Worm (Caenorhabditis elegans) whole organism, L2 larva: Measurements from ENCODE around the gene ift-74.

Source experiments
- C34F6.9 ChIP-seq: fragments of 150-350 bp; optimal IDR thresholded peaks from 2 replicates; lab custom pipeline; 2014; ENCODE audit warnings: missing biosample characterization, missing genetic modification characterization
- F13H6.1 ChIP-seq: sonication (generic microtip); optimal IDR thresholded peaks from 2 replicates; lab custom pipeline; 2016; ENCODE audit warnings: missing genetic modification characterization, missing compliant biosample characterization
- Y55F3AM.14 ChIP-seq: fragments of 200-800 bp; sonication (Bioruptor generic); optimal IDR thresholded peaks from 2 replicates; lab custom pipeline; 2018; ENCODE audit warnings: mild to moderate bottlenecking, missing genetic modification characterization, missing compliant biosample characterization
- ZK546.5 ChIP-seq: sonication (generic microtip); optimal IDR thresholded peaks from 2 replicates; lab custom pipeline; 2017; ENCODE audit warnings: missing biosample characterization, missing genetic modification characterization
- alr-1 ChIP-seq: fragments of 150-350 bp; optimal IDR thresholded peaks from 2 replicates; lab custom pipeline; 2014; ENCODE audit warnings: missing biosample characterization, missing genetic modification characterization
- aly-2 ChIP-seq: fragments of 150-350 bp; optimal IDR thresholded peaks from 2 replicates; lab custom pipeline; 2014; ENCODE audit warnings: missing biosample characterization, missing genetic modification characterization
- ama-1 ChIP-seq: fragments of 150-350 bp; optimal IDR thresholded peaks from 2 replicates; lab custom pipeline; 2018; ENCODE audit warnings: inconsistent platforms
- blmp-1 ChIP-seq: sonication (generic microtip); optimal IDR thresholded peaks from 2 replicates; lab custom pipeline; 2017; ENCODE audit warnings: missing genetic modification characterization, mild to moderate bottlenecking, missing compliant biosample characterization, antibody characterized with exemption, moderate library complexity; ENCODE audit not compliant: insufficient read depth
- ceh-82 ChIP-seq: fragments of 150-350 bp; optimal IDR thresholded peaks from 2 replicates; lab custom pipeline; 2014; ENCODE audit warnings: missing biosample characterization, missing genetic modification characterization
- crh-2 ChIP-seq: sonication (generic microtip); optimal IDR thresholded peaks from 2 replicates; lab custom pipeline; 2017; ENCODE audit warnings: missing biosample characterization, missing genetic modification characterization
- dmd-4 ChIP-seq: sonication (generic microtip); optimal IDR thresholded peaks from 2 replicates; lab custom pipeline; 2017; ENCODE audit warnings: missing biosample characterization, missing genetic modification characterization
- egl-27 ChIP-seq: sonication (generic microtip); optimal IDR thresholded peaks from 3 replicates; lab custom pipeline; 2017; ENCODE audit warnings: missing biosample characterization, missing genetic modification reagents, missing genetic modification characterization
- elt-1 ChIP-seq: fragments of 150-350 bp; optimal IDR thresholded peaks from 2 replicates; lab custom pipeline; 2014; ENCODE audit warnings: missing biosample characterization, missing genetic modification characterization
- elt-3 ChIP-seq: sonication (generic microtip); optimal IDR thresholded peaks from 2 replicates; lab custom pipeline; 2017; ENCODE audit warnings: missing biosample characterization, missing genetic modification characterization
- fos-1 ChIP-seq: fragments of 150-350 bp; optimal IDR thresholded peaks from 2 replicates; lab custom pipeline; 2014; ENCODE audit warnings: missing biosample characterization, missing genetic modification characterization
- gmeb-1 ChIP-seq: fragments of 150-350 bp; optimal IDR thresholded peaks from 2 replicates; lab custom pipeline; 2014; ENCODE audit warnings: missing biosample characterization, missing genetic modification characterization
- lin-11 ChIP-seq: fragments of 150-350 bp; sonication (generic microtip); optimal IDR thresholded peaks from 2 replicates; lab custom pipeline; 2014; ENCODE audit warnings: missing biosample characterization, missing genetic modification characterization, inconsistent platforms, mixed read lengths
- lin-13 ChIP-seq: fragments of 150-350 bp; optimal IDR thresholded peaks from 2 replicates; lab custom pipeline; 2014; ENCODE audit warnings: missing biosample characterization, missing genetic modification reagents, missing genetic modification characterization
- lin-39 ChIP-seq: fragments of 150-350 bp; optimal IDR thresholded peaks from 2 replicates; lab custom pipeline; 2014; ENCODE audit warnings: missing biosample characterization, missing genetic modification reagents, missing genetic modification characterization
- lsy-2 ChIP-seq, 2 experiments: fragments of 150-350 bp in 1 of 2; sonication (generic microtip) in 1 of 2; optimal IDR thresholded peaks; 2 replicates each; lab custom pipeline; 2014 to 2017; ENCODE audit warnings: missing biosample characterization in 2 of 2, missing genetic modification characterization in 2 of 2
- mab-5 ChIP-seq: fragments of 150-350 bp; optimal IDR thresholded peaks from 2 replicates; lab custom pipeline; 2014; ENCODE audit warnings: missing biosample characterization, missing genetic modification characterization
- mbf-1 ChIP-seq: sonication (generic microtip); optimal IDR thresholded peaks from 2 replicates; lab custom pipeline; 2017; ENCODE audit warnings: missing biosample characterization, missing genetic modification characterization
- mdl-1 ChIP-seq, 2 experiments: fragments of 150-350 bp in 1 of 2; sonication (generic microtip) in 1 of 2; optimal IDR thresholded peaks; 2 replicates each; lab custom pipeline; 2017; ENCODE audit warnings: missing biosample characterization in 2 of 2, missing genetic modification characterization in 2 of 2
- nhr-10 ChIP-seq: sonication (generic microtip); optimal IDR thresholded peaks from 2 replicates; lab custom pipeline; 2017; ENCODE audit warnings: missing biosample characterization, missing genetic modification characterization
- nhr-11 ChIP-seq: fragments of 150-350 bp; optimal IDR thresholded peaks from 2 replicates; lab custom pipeline; 2014; ENCODE audit warnings: missing biosample characterization, missing genetic modification characterization
- nhr-12 ChIP-seq: fragments of 150-350 bp; optimal IDR thresholded peaks from 2 replicates; lab custom pipeline; 2014; ENCODE audit warnings: missing biosample characterization, missing genetic modification characterization
- nhr-129 ChIP-seq: fragments of 150-350 bp; optimal IDR thresholded peaks from 2 replicates; lab custom pipeline; 2014; ENCODE audit warnings: missing biosample characterization, missing genetic modification characterization
- nhr-21 ChIP-seq: fragments of 150-350 bp; optimal IDR thresholded peaks from 2 replicates; lab custom pipeline; 2014; ENCODE audit warnings: missing biosample characterization, missing genetic modification characterization
- nhr-237 ChIP-seq: fragments of 150-350 bp; optimal IDR thresholded peaks from 2 replicates; lab custom pipeline; 2014; ENCODE audit warnings: missing biosample characterization, missing genetic modification characterization
- nhr-25 ChIP-seq: fragments of 150-350 bp; sonication (generic microtip); optimal IDR thresholded peaks from 3 replicates; lab custom pipeline; 2014; ENCODE audit warnings: missing biosample characterization, missing genetic modification characterization
- nhr-77 ChIP-seq: fragments of 150-350 bp; optimal IDR thresholded peaks from 2 replicates; lab custom pipeline; 2014; ENCODE audit warnings: missing biosample characterization, missing genetic modification characterization
- peb-1 ChIP-seq: fragments of 150-350 bp; optimal IDR thresholded peaks from 2 replicates; lab custom pipeline; 2014; ENCODE audit warnings: missing biosample characterization, missing genetic modification characterization
- sem-4 ChIP-seq: fragments of 150-350 bp; optimal IDR thresholded peaks from 2 replicates; lab custom pipeline; 2014; ENCODE audit warnings: missing biosample characterization, missing genetic modification reagents, missing genetic modification characterization
- skn-1 ChIP-seq: sonication (generic microtip); optimal IDR thresholded peaks from 2 replicates; lab custom pipeline; 2017; ENCODE audit warnings: missing biosample characterization, missing genetic modification characterization
- sma-3 ChIP-seq: sonication (generic microtip); optimal IDR thresholded peaks from 2 replicates; lab custom pipeline; 2016; ENCODE audit warnings: missing genetic modification reagents, missing genetic modification characterization, missing compliant biosample characterization
- sma-9 ChIP-seq, 2 experiments: fragments of 150-350 bp in 1 of 2; sonication (generic microtip) in 1 of 2; optimal IDR thresholded peaks; 2 replicates each; lab custom pipeline; 2014 to 2016; ENCODE audit warnings: missing genetic modification characterization in 2 of 2, mild to moderate bottlenecking in 1 of 2, missing biosample characterization in 1 of 2, missing compliant biosample characterization in 1 of 2, missing genetic modification reagents in 1 of 2, moderate library complexity in 1 of 2
- snpc-4 ChIP-seq: fragments of 150-350 bp; optimal IDR thresholded peaks from 2 replicates; lab custom pipeline; 2014; ENCODE audit warnings: missing biosample characterization, missing genetic modification characterization
- unc-39 ChIP-seq: fragments of 150-350 bp; optimal IDR thresholded peaks from 2 replicates; lab custom pipeline; 2014; ENCODE audit warnings: missing biosample characterization, missing genetic modification characterization
- unc-55 ChIP-seq: fragments of 150-350 bp; sonication (generic microtip); optimal IDR thresholded peaks from 3 replicates; lab custom pipeline; 2014; ENCODE audit warnings: missing biosample characterization, missing genetic modification reagents, missing genetic modification characterization
- unc-62 ChIP-seq: fragments of 150-350 bp; optimal IDR thresholded peaks from 2 replicates; lab custom pipeline; 2014; ENCODE audit warnings: missing biosample characterization, missing genetic modification reagents, missing genetic modification characterization
- zag-1 ChIP-seq: fragments of 150-350 bp; optimal IDR thresholded peaks from 2 replicates; lab custom pipeline; 2014; ENCODE audit warnings: missing biosample characterization, missing genetic modification characterization
- ztf-1 ChIP-seq: fragments of 200-800 bp; sonication (Bioruptor generic); conservative IDR thresholded peaks from 2 replicates; pipeline ENCODE4 v1.3.6; 2022; ENCODE audit warnings: missing genetic modification characterization, missing compliant biosample characterization
- ztf-11 ChIP-seq: sonication (generic microtip); optimal IDR thresholded peaks from 2 replicates; lab custom pipeline; 2017; ENCODE audit warnings: missing biosample characterization, missing genetic modification characterization
- ztf-4 ChIP-seq: fragments of 150-350 bp; optimal IDR thresholded peaks from 2 replicates; lab custom pipeline; 2014; ENCODE audit warnings: missing biosample characterization, missing genetic modification characterization

ift-74 gene

DNA sequence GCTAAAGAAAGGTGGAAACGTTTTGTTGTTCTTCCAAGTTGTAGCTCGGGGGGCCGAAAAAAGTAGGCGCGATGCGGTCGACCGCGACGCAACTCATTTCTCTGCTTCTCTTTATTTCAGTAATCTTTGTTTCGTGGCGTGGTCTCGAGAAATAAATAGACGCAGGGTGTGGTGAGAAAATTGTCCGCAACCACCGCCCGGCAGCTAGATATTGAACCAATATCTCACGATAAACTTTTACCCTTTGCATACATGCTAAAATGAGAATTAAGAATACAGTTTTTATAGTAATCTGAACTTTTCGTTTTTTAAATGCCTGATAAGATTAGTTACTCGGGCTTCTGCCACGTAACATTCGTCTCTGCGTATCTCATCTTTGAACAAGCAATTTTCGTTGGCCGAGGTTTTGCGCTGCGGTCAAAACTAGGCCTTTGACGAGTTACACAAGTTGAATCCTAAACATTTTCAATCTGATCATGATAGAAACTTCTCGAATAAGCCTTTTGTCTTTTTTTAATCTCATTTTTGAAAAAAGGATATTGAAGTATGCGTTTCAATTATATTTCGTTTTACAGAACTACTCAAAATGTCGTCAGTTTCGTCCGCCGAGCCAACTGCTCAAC lies 4.0 kb downstream of the ift-74 start, which contains the start of gene gyf-1 (continued):
- TF ChIP-seq nhr-237 (tag; lab: Kevin White, UChicago) (no peak), unc-55 (GFP tag; lab: Kevin White, UChicago) (peak; percentile 43), crh-2 (tag; lab: Kevin White, UChicago) (peak; percentile 61), ama-1 (no peak), sma-9 (GFP tag; optimal IDR thresholded peaks at IDR 0.05; lab: Kevin White, UChicago) (no peak), sma-9 (tag; optimal IDR thresholded peaks at IDR 0.05; lab: Kevin White, UChicago) (no peak), C34F6.9 (peak; percentile 47), lin-13 (GFP tag; lab: Kevin White, UChicago) (no peak), ztf-4 (no peak), egl-27 (tag; lab: Kevin White, UChicago) (no peak), elt-3 (no peak), dmd-4 (tag; lab: Kevin White, UChicago) (no peak), aly-2 (tag; lab: Kevin White, UChicago) (no peak), ZK546.5 (tag; lab: Kevin White, UChicago) (no peak), mdl-1 (tag; optimal IDR thresholded peaks at IDR 0.05; lab: Kevin White, UChicago) (no peak), unc-62 (GFP tag; lab: Kevin White, UChicago) (no peak), nhr-11 (tag; lab: Kevin White, UChicago) (no peak), nhr-25 (no peak), ceh-82 (tag; lab: Kevin White, UChicago) (no peak), nhr-10 (tag; lab: Kevin White, UChicago) (no peak), nhr-77 (tag; lab: Kevin White, UChicago) (no peak), gmeb-1 (tag; lab: Kevin White, UChicago) (no peak)

- TF ChIP-seq sma-9 (GFP tag; optimal IDR thresholded peaks at IDR 0.05; lab: Kevin White, UChicago): no peak
- no peak for TF ChIP-seq sma-9 (tag; optimal IDR thresholded peaks at IDR 0.05; lab: Kevin White, UChicago)
- no peak for TF ChIP-seq sem-4 (tag; lab: Kevin White, UChicago)
- TF ChIP-seq ceh-82 (tag; lab: Kevin White, UChicago): no peak
- no peak for TF ChIP-seq nhr-77 (tag; lab: Kevin White, UChicago)
- no peak for TF ChIP-seq nhr-237 (tag; lab: Kevin White, UChicago)
- no peak for TF ChIP-seq C34F6.9
- TF ChIP-seq alr-1 (tag; lab: Kevin White, UChicago): no peak
- TF ChIP-seq elt-1 (tag; lab: Kevin White, UChicago): no peak
- TF ChIP-seq F13H6.1 (tag; lab: Kevin White, UChicago): no peak
- TF ChIP-seq peb-1 (tag; lab: Kevin White, UChicago): no peak
- TF ChIP-seq ztf-4: no peak
- no peak for TF ChIP-seq sma-3 (GFP tag; lab: Kevin White, UChicago)
- no peak for TF ChIP-seq skn-1 (tag; lab: Kevin White, UChicago)
- TF ChIP-seq nhr-12 (tag; lab: Kevin White, UChicago): no peak
- TF ChIP-seq mab-5 (tag; lab: Kevin White, UChicago): no peak
These were observed 6.1 kb downstream of the ift-74 start for ce11 chrII:6685964-6686363.

ce11 chrII:6689088-6689487 lies 9.3 kb downstream of the ift-74 start:
- TF ChIP-seq lin-39 (tag; lab: Kevin White, UChicago): no peak
- no peak for TF ChIP-seq elt-3
- no peak for TF ChIP-seq elt-1 (tag; lab: Kevin White, UChicago)
- TF ChIP-seq nhr-21 (tag; lab: Kevin White, UChicago): peak; percentile 9
- TF ChIP-seq sma-3 (GFP tag; lab: Kevin White, UChicago): no peak
- no peak for TF ChIP-seq ztf-11 (tag; lab: Kevin White, UChicago)
- TF ChIP-seq nhr-237 (tag; lab: Kevin White, UChicago): no peak
- no peak for TF ChIP-seq zag-1 (tag; lab: Kevin White, UChicago)
- TF ChIP-seq nhr-129 (tag; lab: Kevin White, UChicago): no peak
- no peak for TF ChIP-seq unc-39 (tag; lab: Kevin White, UChicago)
- no peak for TF ChIP-seq peb-1 (tag; lab: Kevin White, UChicago)
- peak; percentile 26 for TF ChIP-seq crh-2 (tag; lab: Kevin White, UChicago)
- no peak for TF ChIP-seq nhr-12 (tag; lab: Kevin White, UChicago)
- TF ChIP-seq F13H6.1 (tag; lab: Kevin White, UChicago): no peak
- TF ChIP-seq lin-13 (GFP tag; lab: Kevin White, UChicago): no peak
- no peak for TF ChIP-seq nhr-11 (tag; lab: Kevin White, UChicago)
- TF ChIP-seq snpc-4 (tag; lab: Kevin White, UChicago): no peak
- no peak for TF ChIP-seq mbf-1 (tag; lab: Kevin White, UChicago)
- no peak for TF ChIP-seq skn-1 (tag; lab: Kevin White, UChicago)
- TF ChIP-seq mab-5 (tag; lab: Kevin White, UChicago): no peak
- TF ChIP-seq blmp-1 (tag; lab: Kevin White, UChicago): no peak
- TF ChIP-seq alr-1 (tag; lab: Kevin White, UChicago): no peak
- TF ChIP-seq ztf-1: no peak
- TF ChIP-seq lin-11: no peak
- TF ChIP-seq fos-1 (tag; lab: Kevin White, UChicago): no peak
- TF ChIP-seq ZK546.5 (tag; lab: Kevin White, UChicago): no peak
- no peak for TF ChIP-seq nhr-10 (tag; lab: Kevin White, UChicago)
- no peak for TF ChIP-seq gmeb-1 (tag; lab: Kevin White, UChicago)
- peak in 1 of 2 experiments; percentile 42 for TF ChIP-seq lsy-2 (tag; optimal IDR thresholded peaks at IDR 0.05; lab: Kevin White, UChicago)
- TF ChIP-seq dmd-4 (tag; lab: Kevin White, UChicago): no peak
- peak; percentile 35 for TF ChIP-seq sma-9 (GFP tag; optimal IDR thresholded peaks at IDR 0.05; lab: Kevin White, UChicago)
- TF ChIP-seq sma-9 (tag; optimal IDR thresholded peaks at IDR 0.05; lab: Kevin White, UChicago): no peak
- no peak for TF ChIP-seq mdl-1 (tag; optimal IDR thresholded peaks at IDR 0.05; lab: Kevin White, UChicago)
- TF ChIP-seq ceh-82 (tag; lab: Kevin White, UChicago): no peak
- TF ChIP-seq Y55F3AM.14 (GFP tag; lab: Kevin White, UChicago): no peak
- peak; percentile 70 for TF ChIP-seq C34F6.9
- TF ChIP-seq egl-27 (tag; lab: Kevin White, UChicago): no peak
- no peak for TF ChIP-seq nhr-77 (tag; lab: Kevin White, UChicago)
- no peak for TF ChIP-seq sem-4 (tag; lab: Kevin White, UChicago)
- TF ChIP-seq, all 48 proteins: peak for 5
